Fruit fly (Drosophila melanogaster) whole organism, embryonic: Measurements from ENCODE around the gene CG9030.

Source experiments
- Abd-B ChIP-seq: fragments of 200-800 bp; sonication (Bioruptor generic); optimal IDR thresholded peaks from 2 replicates; lab custom pipeline; 2018; ENCODE audit warnings: missing biosample characterization, mild to moderate bottlenecking, missing genetic modification characterization, moderate library complexity
- BEAF-32 ChIP-seq: fragments of 200-800 bp; sonication (Bioruptor generic); optimal IDR thresholded peaks from 3 replicates; lab custom pipeline; 2017; ENCODE audit warnings: missing biosample characterization, missing genetic modification characterization, mild to moderate bottlenecking, moderate library complexity, missing genetic modification reagents
- CG10462 ChIP-seq: fragments of 200-800 bp; sonication (Bioruptor generic); optimal IDR thresholded peaks from 2 replicates; lab custom pipeline; 2016; ENCODE audit warnings: missing biosample characterization, missing genetic modification characterization
- CG11456 ChIP-seq: fragments of 200-800 bp; sonication (Bioruptor generic); IDR thresholded peaks from 3 replicates; pipeline ENCODE4 v1.3.6; 2022; ENCODE audit warnings: missing biosample characterization, missing genetic modification characterization
- CG13624 ChIP-seq: fragments of 200-800 bp; sonication (Bioruptor generic); optimal IDR thresholded peaks from 2 replicates; lab custom pipeline; 2016; ENCODE audit warnings: missing biosample characterization, missing genetic modification characterization
- CG14710 ChIP-seq: fragments of 200-800 bp; sonication (Bioruptor generic); optimal IDR thresholded peaks from 3 replicates; lab custom pipeline; 2019; ENCODE audit warnings: missing biosample characterization, mild to moderate bottlenecking, missing genetic modification characterization, moderate library complexity
- CG16779 ChIP-seq: fragments of 200-800 bp; sonication (Bioruptor generic); IDR thresholded peaks from 2 replicates; pipeline ENCODE4 v1.3.6; 2022; ENCODE audit warnings: missing biosample characterization, missing genetic modification characterization
- CG17612 ChIP-seq: fragments of 200-800 bp; sonication (Bioruptor generic); IDR thresholded peaks from 2 replicates; pipeline ENCODE4 v1.3.6; 2022; ENCODE audit warnings: missing biosample characterization, missing genetic modification characterization
- CG17802 ChIP-seq: fragments of 200-800 bp; sonication (Bioruptor generic); optimal IDR thresholded peaks from 2 replicates; lab custom pipeline; 2018; ENCODE audit warnings: missing biosample characterization, mild to moderate bottlenecking, missing genetic modification characterization, moderate library complexity
- CG18619 ChIP-seq: fragments of 200-800 bp; sonication (Bioruptor generic); optimal IDR thresholded peaks from 3 replicates; lab custom pipeline; 2017; ENCODE audit warnings: missing biosample characterization, mild to moderate bottlenecking, missing genetic modification characterization
- CG2129 ChIP-seq: fragments of 200-800 bp; sonication (Bioruptor generic); IDR thresholded peaks from 2 replicates; pipeline ENCODE4 v1.3.6; 2022; ENCODE audit warnings: missing biosample characterization, missing genetic modification characterization; ENCODE audit not compliant: partially characterized antibody
- CG32767 ChIP-seq: fragments of 200-800 bp; sonication (Bioruptor generic); IDR thresholded peaks from 2 replicates; pipeline ENCODE4 v1.3.6; 2022; ENCODE audit warnings: missing biosample characterization, missing genetic modification characterization
- CG5953 ChIP-seq: fragments of 200-800 bp; sonication (Bioruptor generic); IDR thresholded peaks from 2 replicates; pipeline ENCODE4 v1.3.6; 2022; ENCODE audit warnings: missing biosample characterization, missing genetic modification characterization
- CG6272 ChIP-seq: fragments of 200-800 bp; sonication (Bioruptor generic); IDR thresholded peaks from 2 replicates; pipeline ENCODE4 v1.3.6; 2022; ENCODE audit warnings: missing biosample characterization, missing genetic modification characterization
- CG7786 ChIP-seq: fragments of 200-800 bp; sonication (Bioruptor generic); optimal IDR thresholded peaks from 2 replicates; lab custom pipeline; 2016; ENCODE audit warnings: missing biosample characterization, missing genetic modification characterization
- CG9797 ChIP-seq: fragments of 200-800 bp; sonication (Bioruptor generic); optimal IDR thresholded peaks from 3 replicates; lab custom pipeline; 2018; ENCODE audit warnings: missing biosample characterization, mild to moderate bottlenecking, missing genetic modification characterization
- CTCF ChIP-seq: fragments of 200-800 bp; sonication (Bioruptor generic); optimal IDR thresholded peaks from 2 replicates; lab custom pipeline; 2017; ENCODE audit warnings: missing biosample characterization, mild to moderate bottlenecking, missing genetic modification characterization, moderate library complexity
- CoRest ChIP-seq: fragments of 200-800 bp; sonication (Bioruptor generic); optimal IDR thresholded peaks from 3 replicates; lab custom pipeline; 2018; ENCODE audit warnings: missing biosample characterization, mild to moderate bottlenecking, missing genetic modification characterization, moderate library complexity
- Dbx ChIP-seq: fragments of 200-800 bp; sonication (Bioruptor generic); IDR thresholded peaks from 3 replicates; pipeline ENCODE4 v1.3.6; 2022; ENCODE audit warnings: missing biosample characterization, missing genetic modification characterization
- Drgx ChIP-seq: fragments of 200-800 bp; sonication (Bioruptor generic); IDR thresholded peaks from 2 replicates; pipeline ENCODE4 v1.3.6; 2022; ENCODE audit warnings: missing biosample characterization, missing genetic modification characterization
- Ets97D ChIP-seq: fragments of 200-800 bp; sonication (Bioruptor generic); optimal IDR thresholded peaks from 3 replicates; lab custom pipeline; 2016; ENCODE audit warnings: missing biosample characterization, missing genetic modification characterization
- Myb ChIP-seq: fragments of 200-800 bp; sonication (Bioruptor generic); optimal IDR thresholded peaks from 2 replicates; lab custom pipeline; 2016; ENCODE audit warnings: missing biosample characterization, missing genetic modification characterization
- NFAT ChIP-seq: fragments of 200-800 bp; sonication (Bioruptor generic); IDR thresholded peaks from 2 replicates; pipeline ENCODE4 v1.3.6; 2022; ENCODE audit warnings: missing biosample characterization, missing genetic modification characterization
- Opbp ChIP-seq: fragments of 200-800 bp; sonication (Bioruptor generic); IDR thresholded peaks from 3 replicates; pipeline ENCODE4 v1.3.6; 2022; ENCODE audit warnings: missing biosample characterization, missing genetic modification characterization; ENCODE audit not compliant: partially characterized antibody
- Scr ChIP-seq: fragments of 200-800 bp; sonication (Bioruptor generic); IDR thresholded peaks from 2 replicates; pipeline ENCODE4 v1.3.6; 2022; ENCODE audit warnings: missing biosample characterization, missing genetic modification characterization; ENCODE audit not compliant: partially characterized antibody
- Sry-δ ChIP-seq: fragments of 200-800 bp; sonication (Bioruptor generic); optimal IDR thresholded peaks from 2 replicates; lab custom pipeline; 2016; ENCODE audit warnings: missing biosample characterization, missing genetic modification characterization
- al ChIP-seq: fragments of 200-800 bp; sonication (Bioruptor generic); IDR thresholded peaks from 2 replicates; pipeline ENCODE4 v1.3.6; 2022; ENCODE audit warnings: missing biosample characterization, missing genetic modification characterization
- amos ChIP-seq: fragments of 200-800 bp; sonication (Bioruptor generic); IDR thresholded peaks from 2 replicates; pipeline ENCODE4 v1.3.6; 2022; ENCODE audit warnings: missing biosample characterization, missing genetic modification characterization; ENCODE audit not compliant: partially characterized antibody
- bigmax ChIP-seq: fragments of 200-800 bp; sonication (Bioruptor generic); optimal IDR thresholded peaks from 2 replicates; lab custom pipeline; 2018; ENCODE audit warnings: missing biosample characterization, mild to moderate bottlenecking, missing genetic modification characterization
- btn ChIP-seq: fragments of 200-800 bp; sonication (Bioruptor generic); optimal IDR thresholded peaks from 2 replicates; lab custom pipeline; 2016; ENCODE audit warnings: missing biosample characterization, missing genetic modification characterization
- chinmo ChIP-seq: fragments of 200-800 bp; sonication (Bioruptor generic); IDR thresholded peaks from 4 replicates; pipeline ENCODE4 v1.3.6; 2022; ENCODE audit warnings: missing biosample characterization, missing genetic modification characterization; ENCODE audit not compliant: partially characterized antibody
- ewg ChIP-seq: fragments of 200-800 bp; sonication (Bioruptor generic); optimal IDR thresholded peaks from 3 replicates; lab custom pipeline; 2017; ENCODE audit warnings: mild to moderate bottlenecking, missing biosample characterization, missing genetic modification reagents, missing genetic modification characterization
- fd3F ChIP-seq: fragments of 200-800 bp; sonication (Bioruptor generic); optimal IDR thresholded peaks from 2 replicates; lab custom pipeline; 2018; ENCODE audit warnings: missing biosample characterization, mild to moderate bottlenecking, missing genetic modification characterization, moderate library complexity
- gfzf ChIP-seq: fragments of 200-800 bp; sonication (Bioruptor generic); optimal IDR thresholded peaks from 2 replicates; lab custom pipeline; 2016; ENCODE audit warnings: missing biosample characterization, mild to moderate bottlenecking, missing genetic modification characterization, moderate library complexity
- hb ChIP-seq: fragments of 200-800 bp; sonication (Bioruptor generic); IDR thresholded peaks from 3 replicates; pipeline ENCODE4 v1.3.6; 2022; ENCODE audit warnings: missing biosample characterization, missing genetic modification characterization; ENCODE audit not compliant: partially characterized antibody
- knrl ChIP-seq: fragments of 200-800 bp; sonication (Bioruptor generic); IDR thresholded peaks from 3 replicates; pipeline ENCODE4 v1.3.6; 2022; ENCODE audit warnings: missing biosample characterization, missing genetic modification characterization; ENCODE audit not compliant: partially characterized antibody
- mld ChIP-seq: fragments of 200-800 bp; sonication (Bioruptor generic); IDR thresholded peaks from 3 replicates; pipeline ENCODE4 v1.3.6; 2022; ENCODE audit warnings: missing biosample characterization, missing genetic modification characterization; ENCODE audit not compliant: partially characterized antibody
- p53 ChIP-seq: fragments of 200-800 bp; sonication (Bioruptor generic); optimal IDR thresholded peaks from 2 replicates; lab custom pipeline; 2016; ENCODE audit warnings: missing biosample characterization, missing genetic modification characterization
- phol ChIP-seq: fragments of 200-800 bp; sonication (Bioruptor generic); optimal IDR thresholded peaks from 3 replicates; lab custom pipeline; 2018; ENCODE audit warnings: missing biosample characterization, mild to moderate bottlenecking, missing genetic modification characterization, moderate library complexity
- pzg ChIP-seq: fragments of 200-800 bp; sonication (Bioruptor generic); optimal IDR thresholded peaks from 3 replicates; lab custom pipeline; 2018; ENCODE audit warnings: missing biosample characterization, mild to moderate bottlenecking, missing genetic modification characterization, moderate library complexity
- row ChIP-seq: fragments of 200-800 bp; sonication (Bioruptor generic); IDR thresholded peaks from 3 replicates; pipeline ENCODE4 v1.3.6; 2022; ENCODE audit warnings: missing biosample characterization, missing genetic modification characterization
- sens ChIP-seq: fragments of 200-800 bp; sonication (Bioruptor generic); peaks from one replicate; lab custom pipeline; 2016; ENCODE audit warnings: missing biosample characterization, missing genetic modification characterization
- sna ChIP-seq: fragments of 200-800 bp; sonication (Bioruptor generic); IDR thresholded peaks from 2 replicates; pipeline ENCODE4 v1.3.6; 2022; ENCODE audit warnings: missing biosample characterization, missing genetic modification characterization; ENCODE audit not compliant: partially characterized antibody
- stwl ChIP-seq: fragments of 200-800 bp; sonication (Bioruptor generic); optimal IDR thresholded peaks from 3 replicates; lab custom pipeline; 2018; ENCODE audit warnings: missing biosample characterization, mild to moderate bottlenecking, missing genetic modification characterization, moderate library complexity
- tna ChIP-seq: fragments of 200-800 bp; sonication (Bioruptor generic); IDR thresholded peaks from 2 replicates; pipeline ENCODE4 v1.3.6; 2022; ENCODE audit warnings: missing biosample characterization, missing genetic modification characterization; ENCODE audit not compliant: partially characterized antibody
- unc-4 ChIP-seq: fragments of 200-800 bp; sonication (Bioruptor generic); IDR thresholded peaks from 2 replicates; pipeline ENCODE4 v1.3.6; 2022; ENCODE audit warnings: missing biosample characterization, missing genetic modification characterization; ENCODE audit not compliant: partially characterized antibody
- vnd ChIP-seq: fragments of 200-800 bp; sonication (Bioruptor generic); IDR thresholded peaks from 3 replicates; pipeline ENCODE4 v1.3.6; 2022; ENCODE audit warnings: missing biosample characterization, missing genetic modification characterization; ENCODE audit not compliant: partially characterized antibody
- zfh1 ChIP-seq: fragments of 200-800 bp; sonication (Bioruptor generic); IDR thresholded peaks from 3 replicates; pipeline ENCODE4 v1.3.6; 2022; ENCODE audit warnings: missing biosample characterization, missing genetic modification characterization

CG9030 gene

DNA sequence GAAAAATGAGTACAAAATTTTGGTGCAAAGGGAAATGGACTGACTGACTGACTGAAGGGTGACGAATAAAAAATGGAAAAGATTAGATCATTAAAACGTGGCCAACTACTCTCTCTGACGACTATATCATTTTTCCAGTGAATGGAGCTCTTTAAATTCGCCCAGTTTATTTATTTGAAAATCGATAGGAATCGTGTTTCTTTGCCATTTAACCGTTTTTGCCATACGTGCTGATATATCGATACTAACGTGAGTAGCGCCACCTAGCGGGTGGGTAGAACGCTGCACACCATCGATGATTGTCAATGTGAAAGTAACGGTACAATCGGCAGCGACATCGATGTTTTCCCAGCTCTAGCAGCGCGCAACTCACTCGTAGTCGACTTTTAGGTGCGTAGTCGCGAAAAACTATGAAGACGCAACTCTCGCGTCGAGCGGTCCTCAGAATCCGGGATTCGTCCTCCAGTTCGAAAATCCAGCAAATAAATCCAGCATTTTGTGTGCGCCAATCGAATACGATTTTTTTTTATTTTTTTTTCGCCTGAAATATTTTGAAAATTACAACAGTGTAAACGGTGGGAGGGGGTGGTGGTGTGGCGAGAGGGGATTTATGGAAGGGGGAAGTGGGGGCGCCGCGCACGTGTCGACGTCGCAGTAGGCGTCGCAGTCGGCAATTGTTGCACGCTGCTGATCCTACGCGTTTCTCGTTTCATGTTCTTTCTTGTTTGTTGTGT lies at the start of gene CG9030, which contains the start of gene eag (continued):
- TF ChIP-seq chinmo (GFP tag; lab: Robert Waterston, UW) (peak; percentile 82; the same call in 3 of the 4 replicates), CG17802 (tag; lab: Kevin White, UChicago) (peak; percentile 4), pzg (GFP tag; lab: Kevin White, UChicago) (peak; percentile 85), Dbx (0 out of 3 replicates have a peak, but pooled peaks have one; percentile 16), CG18619 (GFP tag; lab: Kevin White, UChicago) (no peak), Opbp (GFP tag; lab: Robert Waterston, UW) (peak; percentile 90), CG10462 (GFP tag; lab: Kevin White, UChicago) (peak; percentile 84), Scr (GFP tag; lab: Robert Waterston, UW) (peak; percentile 82), hb (peak; percentile 86), gfzf (GFP tag; lab: Kevin White, UChicago) (peak; percentile 31), BEAF-32 (peak; percentile 88), Ets97D (GFP tag; lab: Kevin White, UChicago) (peak; percentile 55), zfh1 (peak; percentile 37; the same call in 1 of the 3 replicates), p53 (peak; percentile 66), phol (peak; percentile 29), NFAT (no peak), unc-4 (GFP tag; lab: Robert Waterston, UW) (peak; percentile 92), CG13624 (peak; percentile 27), CG2129 (GFP tag; lab: Robert Waterston, UW) (peak; percentile 54; the same call in 1 of the 2 replicates), sens (peak; percentile 59), sna (GFP tag; lab: Robert Waterston, UW) (peak; percentile 83), Sry-δ (GFP tag; lab: Kevin White, UChicago) (peak; percentile 94), CoRest (peak; percentile 27), CG5953 (GFP tag; lab: Robert Waterston, UW) (no peak), fd3F (GFP tag; lab: Kevin White, UChicago) (no peak), CG17612 (peak; percentile 30; the same call in 1 of the 2 replicates), CG14710 (peak; percentile 18), CG11456 (peak; percentile 59; the same call in 2 of the 3 replicates), ewg (GFP tag; lab: Kevin White, UChicago) (peak; percentile 65), al (GFP tag; lab: Robert Waterston, UW) (0 out of 2 replicates have a peak, but pooled peaks have one; percentile 6), CG32767 (GFP tag; lab: Robert Waterston, UW) (no peak), Myb (GFP tag; lab: Kevin White, UChicago) (peak; percentile 94), Abd-B (GFP tag; lab: Kevin White, UChicago) (peak; percentile 31), Drgx (GFP tag; lab: Robert Waterston, UW) (no peak), stwl (peak; percentile 85), amos (GFP tag; lab: Robert Waterston, UW) (peak; percentile 93), row (GFP tag; lab: Robert Waterston, UW) (peak; percentile 16; the same call in 1 of the 3 replicates), bigmax (GFP tag; lab: Kevin White, UChicago) (no peak), mld (GFP tag; lab: Robert Waterston, UW) (0 out of 3 replicates have a peak, but pooled peaks have one; percentile 42), CG16779 (GFP tag; lab: Robert Waterston, UW) (0 out of 2 replicates have a peak, but pooled peaks have one; percentile 55), CG7786 (no peak), tna (GFP tag; lab: Robert Waterston, UW) (peak; percentile 87), CG9797 (peak; percentile 9), vnd (GFP tag; lab: Robert Waterston, UW) (peak; percentile 82), knrl (GFP tag; lab: Robert Waterston, UW) (peak; percentile 86), CTCF (GFP tag; lab: Kevin White, UChicago) (peak; percentile 93), btn (no peak), CG6272 (GFP tag; lab: Robert Waterston, UW) (0 out of 2 replicates have a peak, but pooled peaks have one; percentile 38)
